Worm (Caenorhabditis elegans) whole organism, L4/young adult: Measurements from ENCODE around the gene sur-5.

Experiments
- dao-5 ChIP-seq: sonication (generic microtip); optimal IDR thresholded peaks from 2 replicates; lab custom pipeline; 2016; ENCODE audit warnings: missing genotype, missing genetic modification characterization, moderate library complexity, missing compliant biosample characterization
- him-1 ChIP-seq: sonication (generic microtip); optimal IDR thresholded peaks from 2 replicates; lab custom pipeline; 2016; ENCODE audit warnings: missing genotype, missing genetic modification reagents, missing genetic modification characterization, missing compliant biosample characterization

ce11 chrX:7311870-7312269 is 6.5 kb upstream of the sur-5 start:
- no peak for TF ChIP-seq dao-5
- no peak for TF ChIP-seq him-1 (tag; lab: Kevin White, UChicago)
